Fruit fly (Drosophila melanogaster) whole organism, embryonic: Measurements from ENCODE around the gene CG3301.

ENCODE experiments used
- CG10209 ChIP-seq: fragments of 200-800 bp; sonication (Bioruptor generic); optimal IDR thresholded peaks from 3 replicates; lab custom pipeline; 2017; ENCODE audit warnings: missing biosample characterization, mild to moderate bottlenecking, missing genetic modification characterization, missing genetic modification reagents
- CG5245 ChIP-seq: fragments of 200-800 bp; sonication (Bioruptor generic); optimal IDR thresholded peaks from 3 replicates; lab custom pipeline; 2016; ENCODE audit warnings: missing biosample characterization, missing genetic modification characterization
- CG9609 ChIP-seq: fragments of 200-800 bp; sonication (Bioruptor generic); optimal IDR thresholded peaks from 3 replicates; lab custom pipeline; 2016; ENCODE audit warnings: missing biosample characterization, missing genetic modification characterization
- caup ChIP-seq: fragments of 200-800 bp; sonication (Bioruptor generic); optimal IDR thresholded peaks from 3 replicates; lab custom pipeline; 2017; ENCODE audit warnings: missing biosample characterization, mild to moderate bottlenecking, missing genetic modification characterization, moderate library complexity; ENCODE audit not compliant: severe bottlenecking
- crp ChIP-seq, 2 experiments: fragments of 200-800 bp; sonication (Bioruptor generic); optimal IDR thresholded peaks; 2 replicates in 1 of 2; 3 replicates in 1 of 2; lab custom pipeline; 2017; ENCODE audit warnings: missing biosample characterization in 2 of 2, missing genetic modification characterization in 2 of 2, mild to moderate bottlenecking in 1 of 2, moderate library complexity in 1 of 2
- p53 ChIP-seq: fragments of 200-800 bp; sonication (Bioruptor generic); optimal IDR thresholded peaks from 2 replicates; lab custom pipeline; 2016; ENCODE audit warnings: missing biosample characterization, missing genetic modification characterization
- slp2 ChIP-seq: fragments of 200-800 bp; sonication (Bioruptor generic); optimal IDR thresholded peaks from 2 replicates; lab custom pipeline; 2016; ENCODE audit warnings: missing biosample characterization, missing genetic modification characterization

DNA sequence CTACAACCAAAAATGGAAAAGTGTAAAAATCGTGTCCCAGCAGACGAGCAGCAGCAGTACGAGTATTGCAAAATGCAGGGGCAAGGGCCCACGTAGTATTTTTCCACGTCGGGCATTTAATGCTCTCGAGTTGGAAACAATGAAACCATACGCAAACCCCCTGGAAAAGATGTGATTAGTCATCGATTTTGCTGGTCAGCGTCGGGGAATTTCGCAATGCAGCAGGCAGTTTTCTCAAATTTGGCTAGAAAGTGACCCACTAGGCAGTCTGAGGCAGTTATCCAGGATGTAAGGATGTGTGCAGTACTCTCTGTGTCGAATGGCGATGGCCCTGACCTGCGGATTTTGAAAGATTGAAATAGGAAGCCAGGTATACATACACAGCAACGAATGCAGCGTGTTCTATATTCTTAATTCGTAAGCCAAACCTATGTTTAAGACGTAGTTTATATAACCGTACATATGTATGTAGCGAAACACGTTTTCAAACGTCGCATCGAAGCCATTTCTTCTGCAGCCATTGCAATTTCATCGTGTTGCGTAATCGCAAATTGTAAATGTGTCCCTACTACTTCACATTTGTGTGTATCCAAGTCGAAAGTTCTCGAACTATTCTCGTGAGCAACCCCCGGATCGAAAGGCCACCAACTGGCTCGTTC lies 20.8 kb upstream of the CG3301 start:
- no peak for TF ChIP-seq caup (GFP tag; lab: Kevin White, UChicago)
- no peak for TF ChIP-seq CG10209 (GFP tag; lab: Kevin White, UChicago)
- TF ChIP-seq CG5245 (GFP tag; lab: Kevin White, UChicago) = no peak
- TF ChIP-seq CG9609 (GFP tag; lab: Kevin White, UChicago) = no peak
- no peak for TF ChIP-seq slp2 (GFP tag; lab: Kevin White, UChicago)
- TF ChIP-seq p53 (GFP tag; lab: Kevin White, UChicago) = no peak
- no peak for TF ChIP-seq crp (GFP tag; optimal IDR thresholded peaks at IDR 0.05; lab: Kevin White, UChicago)
